Fruit fly (Drosophila melanogaster) whole organism, embryonic: ENCODE data around the gene CG6254.

ENCODE experiments used
- CG14667 ChIP-seq: fragments of 200-800 bp; sonication (Bioruptor generic); IDR thresholded peaks from 2 replicates; pipeline ENCODE4 v1.3.6; 2022; ENCODE audit warnings: missing biosample characterization, missing genetic modification characterization
- CG7745 ChIP-seq: fragments of 200-800 bp; sonication (Bioruptor generic); optimal IDR thresholded peaks from 2 replicates; lab custom pipeline; 2018; ENCODE audit warnings: missing biosample characterization, mild to moderate bottlenecking, missing genetic modification characterization, moderate library complexity
- CTCF ChIP-seq: fragments of 200-800 bp; sonication (Bioruptor generic); optimal IDR thresholded peaks from 2 replicates; lab custom pipeline; 2017; ENCODE audit warnings: missing biosample characterization, mild to moderate bottlenecking, missing genetic modification characterization, moderate library complexity
- Sin3A ChIP-seq: fragments of >200 bp; optimal IDR thresholded peaks from 2 replicates; lab custom pipeline; 2018
- corto ChIP-seq: fragments of 200-800 bp; sonication (Bioruptor generic); optimal IDR thresholded peaks from 2 replicates; lab custom pipeline; 2016; ENCODE audit warnings: missing biosample characterization, mild to moderate bottlenecking, missing genetic modification characterization, moderate library complexity
- fd3F ChIP-seq: fragments of 200-800 bp; sonication (Bioruptor generic); optimal IDR thresholded peaks from 2 replicates; lab custom pipeline; 2018; ENCODE audit warnings: missing biosample characterization, mild to moderate bottlenecking, missing genetic modification characterization, moderate library complexity
- maf-S ChIP-seq: fragments of 200-800 bp; sonication (Bioruptor generic); optimal IDR thresholded peaks from 2 replicates; lab custom pipeline; 2016; ENCODE audit warnings: missing biosample characterization, missing genetic modification characterization
- pzg ChIP-seq: fragments of 200-800 bp; sonication (Bioruptor generic); optimal IDR thresholded peaks from 3 replicates; lab custom pipeline; 2018; ENCODE audit warnings: missing biosample characterization, mild to moderate bottlenecking, missing genetic modification characterization, moderate library complexity

DNA sequence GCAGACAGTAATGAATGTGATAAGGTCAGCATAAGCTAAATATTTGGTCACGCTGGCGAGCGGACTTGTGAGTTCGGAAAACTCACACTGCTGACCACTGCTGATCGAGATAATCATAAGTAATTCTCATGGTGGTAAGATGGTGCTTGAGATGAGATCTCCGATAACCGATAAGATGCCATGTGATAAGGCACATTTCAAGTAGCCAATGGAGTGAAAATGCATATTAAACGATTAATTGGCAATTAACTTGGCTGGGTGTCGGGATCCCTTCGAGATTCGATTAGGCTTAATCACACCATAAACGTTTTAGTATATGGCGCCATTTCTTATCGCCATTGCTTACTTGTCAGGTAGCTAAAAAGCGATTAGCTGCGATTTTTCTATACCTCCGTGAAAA, 47.4 kb downstream of the CG6254 start:
- no peak for TF ChIP-seq pzg
- TF ChIP-seq corto (GFP tag; lab: Kevin White, UChicago), result no peak
- no peak for TF ChIP-seq maf-S (GFP tag; lab: Kevin White, UChicago)
- TF ChIP-seq CG7745, result no peak
- no peak for TF ChIP-seq CG14667 (GFP tag; lab: Robert Waterston, UW)
- TF ChIP-seq CTCF (GFP tag; lab: Kevin White, UChicago), result no peak
- no peak for TF ChIP-seq fd3F (GFP tag; lab: Kevin White, UChicago)
- TF ChIP-seq Sin3A, result no peak
